Worm (Caenorhabditis elegans): ENCODE results near the gene cyn-1.

DNA sequence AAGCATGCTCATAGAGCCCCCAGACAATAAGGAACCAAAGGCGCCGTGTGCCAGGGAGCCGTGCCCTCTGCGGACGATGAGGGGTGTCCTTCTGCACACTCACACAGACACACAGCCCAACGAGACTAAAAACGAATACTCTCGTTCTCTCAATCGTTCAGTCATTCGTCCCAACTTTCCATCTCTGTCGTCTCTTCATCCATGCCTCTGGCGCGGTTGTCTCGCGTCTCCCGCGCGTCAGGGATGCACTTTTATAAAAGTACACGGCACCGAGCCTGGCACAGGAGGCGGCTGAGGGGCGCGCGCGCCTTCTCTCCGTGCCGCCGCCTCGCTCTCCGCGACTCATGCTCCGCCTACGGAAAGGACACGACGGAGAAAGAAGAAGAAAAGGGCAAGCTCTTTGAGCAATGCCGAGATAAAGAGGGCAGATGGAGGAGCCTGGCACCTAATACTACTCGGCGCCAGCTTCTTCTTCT, 10.6 kb downstream of the cyn-1 start:
- TF ChIP-seq scrt-1 (GFP tag; IDR thresholded peaks at IDR 0.05) (no peak), ama-1 (optimal IDR thresholded peaks at IDR 0.05) (no peak), hmg-4 (GFP tag; optimal IDR thresholded peaks at IDR 0.05) (no peak), ets-7 (tag; optimal IDR thresholded peaks at IDR 0.05) (no peak), hnd-1 (tag; optimal IDR thresholded peaks at IDR 0.05) (no peak), tbx-37 (GFP tag; conservative IDR thresholded peaks at IDR 0.05) (no peak), F13C5.2 (tag; optimal IDR thresholded peaks at IDR 0.05) (no peak), ceh-36 (tag; optimal IDR thresholded peaks at IDR 0.05) (no peak), flt-1 (GFP tag; IDR thresholded peaks at IDR 0.05) (no peak), hmbx-1 (tag; optimal IDR thresholded peaks at IDR 0.05) (no peak)

All from whole organism, early embryonic.